Fruit fly (Drosophila melanogaster) whole organism, wandering third instar larva: ENCODE measurements around the gene Osi22.
A peak's percentile ranks its signal among the peaks of the same experiment; 100 is the strongest.

Experiments
- CG9705 ChIP-seq: fragments of 200-800 bp; sonication (Bioruptor generic); optimal IDR thresholded peaks from 2 replicates; lab custom pipeline; 2018; ENCODE audit warnings: missing biosample characterization, mild to moderate bottlenecking, missing genetic modification characterization
- CrebA ChIP-seq: fragments of 200-800 bp; sonication (Bioruptor generic); optimal IDR thresholded peaks from 2 replicates; lab custom pipeline; 2016; ENCODE audit warnings: missing biosample characterization, mild to moderate bottlenecking, missing genetic modification characterization, borderline replicate concordance
- Dfd ChIP-seq: fragments of >200 bp; optimal IDR thresholded peaks from 2 replicates; lab custom pipeline; 2017; ENCODE audit warnings: missing biosample characterization, missing genetic modification characterization
- Dif ChIP-seq: fragments of 200-275, 200-300 bp; sonication (Bioruptor generic); optimal IDR thresholded peaks from 2 replicates; lab custom pipeline; 2018; ENCODE audit warnings: missing biosample characterization, missing genetic modification characterization; ENCODE audit not compliant: partially characterized antibody
- GATAd ChIP-seq: sonication (Bioruptor generic); optimal IDR thresholded peaks from 2 replicates; lab custom pipeline; 2016; ENCODE audit warnings: missing biosample characterization, missing genetic modification characterization
- Hr78 ChIP-seq: fragments of >200 bp; optimal IDR thresholded peaks from 2 replicates; lab custom pipeline; 2017; ENCODE audit warnings: missing biosample characterization, missing genetic modification characterization
- Hr83 ChIP-seq: fragments of 200-300 bp; sonication (Bioruptor generic); optimal IDR thresholded peaks from 2 replicates; lab custom pipeline; 2016; ENCODE audit warnings: missing biosample characterization, mild to moderate bottlenecking, missing genetic modification characterization, moderate library complexity; ENCODE audit not compliant: poor library complexity, severe bottlenecking
- Jra ChIP-seq: sonication (Bioruptor generic); optimal IDR thresholded peaks from 2 replicates; lab custom pipeline; 2016; ENCODE audit warnings: missing biosample characterization, missing genetic modification characterization
- Mio ChIP-seq: sonication (Bioruptor generic); optimal IDR thresholded peaks from 2 replicates; lab custom pipeline; 2016; ENCODE audit warnings: missing biosample characterization, missing genetic modification characterization
- Myc ChIP-seq: fragments of >200 bp; optimal IDR thresholded peaks from 2 replicates; lab custom pipeline; 2017
- N ChIP-seq: fragments of >200 bp; optimal IDR thresholded peaks from 2 replicates; lab custom pipeline; 2018; ENCODE audit warnings: missing biosample characterization, missing external identifiers, missing genetic modification characterization
- OdsH ChIP-seq: fragments of 200-800 bp; sonication (Bioruptor generic); optimal IDR thresholded peaks from 2 replicates; lab custom pipeline; 2016; ENCODE audit warnings: missing biosample characterization, mild to moderate bottlenecking, missing genetic modification characterization
- Rel ChIP-seq, 2 experiments: fragments of 200-800 bp; sonication (Bioruptor generic) in 1 of 2; optimal IDR thresholded peaks; 2 replicates in 1 of 2; 3 replicates in 1 of 2; lab custom pipeline; 2016 to 2019; ENCODE audit warnings: mild to moderate bottlenecking in 2 of 2, missing biosample characterization in 2 of 2, missing genetic modification characterization in 2 of 2, moderate library complexity in 1 of 2
- Sp1 ChIP-seq: fragments of 200-800 bp; sonication (Bioruptor generic); optimal IDR thresholded peaks from 3 replicates; lab custom pipeline; 2019; ENCODE audit warnings: missing biosample characterization, mild to moderate bottlenecking, missing genetic modification characterization, moderate library complexity
- Vsx2 ChIP-seq: fragments of 200-300, 225-300 bp; sonication (Bioruptor generic); optimal IDR thresholded peaks from 2 replicates; lab custom pipeline; 2018; ENCODE audit warnings: missing biosample characterization, missing genetic modification characterization; ENCODE audit not compliant: partially characterized antibody
- br ChIP-seq: fragments of 200-800 bp; sonication (Bioruptor generic); optimal IDR thresholded peaks from 2 replicates; lab custom pipeline; 2016; ENCODE audit warnings: missing biosample characterization, missing genetic modification characterization
- dl ChIP-seq, 2 experiments: fragments of 175-275, 200-275 bp in 1 of 2; fragments of 200-275 bp in 1 of 2; sonication (Bioruptor generic); optimal IDR thresholded peaks; lab custom pipeline; 2018; ENCODE audit warnings: mild to moderate bottlenecking in 2 of 2, missing biosample characterization in 2 of 2, missing genetic modification characterization in 2 of 2, moderate library complexity in 2 of 2; ENCODE audit not compliant: partially characterized antibody in 2 of 2, insufficient read depth in 1 of 2
- dmrt93B ChIP-seq: fragments of 200-800 bp; sonication (Bioruptor generic); optimal IDR thresholded peaks from 2 replicates; lab custom pipeline; 2018; ENCODE audit warnings: missing biosample characterization, mild to moderate bottlenecking, missing genetic modification characterization
- dsf ChIP-seq: sonication (Bioruptor generic); optimal IDR thresholded peaks from 2 replicates; lab custom pipeline; 2016; ENCODE audit warnings: missing biosample characterization, missing genetic modification characterization, borderline replicate concordance
- ey ChIP-seq: fragments of 200-800 bp; sonication (Bioruptor generic); optimal IDR thresholded peaks from 2 replicates; lab custom pipeline; 2016; ENCODE audit warnings: missing biosample characterization, missing genetic modification characterization
- foxo ChIP-seq, 2 experiments: fragments of 200-800 bp; sonication (Bioruptor generic); optimal IDR thresholded peaks; 2 replicates in 1 of 2; 3 replicates in 1 of 2; lab custom pipeline; 2016 to 2017; ENCODE audit warnings: missing biosample characterization in 2 of 2, missing genetic modification characterization in 2 of 2
- h ChIP-seq: fragments of 200-800 bp; sonication (Bioruptor generic); optimal IDR thresholded peaks from 3 replicates; lab custom pipeline; 2016; ENCODE audit warnings: missing biosample characterization, mild to moderate bottlenecking, missing genetic modification characterization
- lola ChIP-seq: fragments of >200 bp; optimal IDR thresholded peaks from 2 replicates; lab custom pipeline; 2017; ENCODE audit warnings: missing biosample characterization, missing genetic modification characterization
- pan ChIP-seq: fragments of >200 bp; optimal IDR thresholded peaks from 2 replicates; lab custom pipeline; 2017
- sage ChIP-seq: fragments of 200-800 bp; sonication (Bioruptor generic); optimal IDR thresholded peaks from 2 replicates; lab custom pipeline; 2016; ENCODE audit warnings: missing biosample characterization, mild to moderate bottlenecking, missing genetic modification characterization
- sv ChIP-seq: fragments of 200-800 bp; sonication (Bioruptor generic); optimal IDR thresholded peaks from 3 replicates; lab custom pipeline; 2016; ENCODE audit warnings: missing biosample characterization, missing genetic modification characterization

The Osi22 gene

DNA sequence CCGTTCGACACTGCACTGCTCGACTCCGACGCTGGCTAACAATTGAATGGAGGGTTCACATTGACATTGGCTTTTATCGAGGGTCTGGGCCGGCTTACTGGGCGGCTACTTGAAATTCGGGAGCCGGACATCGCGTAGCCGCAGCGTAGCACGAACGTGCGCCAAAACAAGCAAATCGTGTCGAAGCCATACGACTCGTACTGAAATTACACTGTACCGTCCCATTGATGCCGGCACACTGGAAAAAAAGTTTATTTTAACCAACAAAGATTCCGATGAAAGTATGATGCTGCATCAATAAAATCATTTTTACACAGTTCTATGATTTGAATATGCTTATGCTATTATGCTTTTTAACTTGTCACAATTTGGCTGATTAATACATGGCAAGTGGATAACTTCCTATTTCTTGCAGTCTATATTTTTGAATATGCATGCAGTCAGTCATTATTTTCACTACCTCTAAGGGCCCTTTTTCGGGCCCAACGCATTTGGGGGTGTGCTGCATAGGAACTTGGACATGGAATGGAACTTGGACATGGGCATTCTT lies 1.6 kb upstream of the Osi22 start, which contains the start of gene apn:
Gene apn (minus strand): TSS at position 51 of the 550 bp plus-strand sequence.
- TF ChIP-seq h (GFP tag; lab: Kevin White, UChicago) = no peak
- no peak for TF ChIP-seq CrebA
- no peak for TF ChIP-seq lola (GFP tag; lab: Kevin White, UChicago)
- TF ChIP-seq br (GFP tag; lab: Kevin White, UChicago) = no peak
- no peak for TF ChIP-seq dl (GFP tag; optimal IDR thresholded peaks at IDR 0.05; lab: Kevin White, UChicago; ENCODE audit: insufficient read depth in 1 of 2, partially characterized antibody in 2 of 2)
- no peak for TF ChIP-seq Mio (GFP tag; lab: Kevin White, UChicago)
- TF ChIP-seq ey = no peak
- TF ChIP-seq Jra = no peak
- TF ChIP-seq pan (lab: Kevin White, UChicago) = no peak
- no peak for TF ChIP-seq Hr78
- TF ChIP-seq CG9705 (GFP tag; lab: Kevin White, UChicago) = no peak
- no peak for TF ChIP-seq Sp1 (GFP tag; lab: Kevin White, UChicago)
- no peak for TF ChIP-seq Myc
- TF ChIP-seq sage (GFP tag; lab: Kevin White, UChicago) = no peak
- TF ChIP-seq foxo (GFP tag; optimal IDR thresholded peaks at IDR 0.05; lab: Kevin White, UChicago) = no peak
- TF ChIP-seq GATAd = no peak

DNA sequence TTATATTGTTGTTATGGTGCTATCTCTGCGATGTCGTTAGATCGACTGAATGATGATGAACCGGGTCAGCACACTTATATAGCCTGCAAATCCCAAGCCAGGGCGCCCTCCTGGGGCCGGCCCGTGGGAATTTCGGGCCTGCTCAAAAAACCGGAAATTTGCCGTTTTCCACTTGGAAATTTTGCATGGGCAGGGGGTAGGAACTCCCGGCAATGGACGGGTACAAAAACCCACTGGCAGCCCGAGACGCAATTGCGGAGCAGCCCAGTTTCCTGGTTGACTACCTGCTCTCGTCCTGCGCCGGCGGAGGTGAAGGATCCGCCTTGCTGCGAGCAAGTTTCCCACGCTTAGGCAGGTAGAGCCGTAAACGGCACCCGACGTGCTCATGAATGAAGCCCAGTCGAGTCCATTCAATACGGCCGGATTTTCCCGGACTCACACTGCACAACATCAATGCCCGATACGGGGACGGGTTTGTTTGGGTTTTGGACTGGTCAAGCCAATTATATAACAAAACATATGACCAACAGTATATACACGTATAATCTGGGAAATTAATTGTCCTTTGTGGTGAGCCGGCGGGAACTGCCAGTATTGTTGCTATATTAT lies 2.8 kb downstream of the Osi22 start, which contains the start of gene wntD:
Gene wntD (minus strand): TSS at position 51 of the 609 bp plus-strand sequence.
- TF ChIP-seq Hr83 (no peak), Jra (no peak)

DNA sequence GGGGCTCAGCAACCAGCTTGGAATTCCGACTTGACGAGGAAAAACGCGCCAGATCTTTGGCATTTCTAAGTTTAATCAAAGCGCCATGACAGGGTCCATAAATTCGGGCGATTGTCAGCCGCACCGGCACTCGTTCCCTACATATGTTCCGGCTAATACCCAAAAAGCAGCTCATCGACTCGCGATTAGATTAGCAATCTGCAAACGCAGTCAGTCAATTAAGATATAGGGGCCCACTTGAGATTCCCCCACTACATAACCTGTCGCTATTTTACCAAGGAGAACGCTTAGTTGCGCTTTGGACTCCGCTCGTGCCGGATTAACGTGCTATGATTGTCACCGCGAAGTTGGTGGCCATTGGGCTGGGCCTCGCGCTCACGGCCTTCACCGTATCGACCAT lies 4.0 kb downstream of the Osi22 start, which contains the start of gene CG8773:
Gene CG8773 (plus strand): TSS at position 288 of the 400 bp plus-strand sequence.
- TF ChIP-seq h (GFP tag; lab: Kevin White, UChicago) = peak; percentile 58
- no peak for TF ChIP-seq pan (lab: Kevin White, UChicago)

DNA sequence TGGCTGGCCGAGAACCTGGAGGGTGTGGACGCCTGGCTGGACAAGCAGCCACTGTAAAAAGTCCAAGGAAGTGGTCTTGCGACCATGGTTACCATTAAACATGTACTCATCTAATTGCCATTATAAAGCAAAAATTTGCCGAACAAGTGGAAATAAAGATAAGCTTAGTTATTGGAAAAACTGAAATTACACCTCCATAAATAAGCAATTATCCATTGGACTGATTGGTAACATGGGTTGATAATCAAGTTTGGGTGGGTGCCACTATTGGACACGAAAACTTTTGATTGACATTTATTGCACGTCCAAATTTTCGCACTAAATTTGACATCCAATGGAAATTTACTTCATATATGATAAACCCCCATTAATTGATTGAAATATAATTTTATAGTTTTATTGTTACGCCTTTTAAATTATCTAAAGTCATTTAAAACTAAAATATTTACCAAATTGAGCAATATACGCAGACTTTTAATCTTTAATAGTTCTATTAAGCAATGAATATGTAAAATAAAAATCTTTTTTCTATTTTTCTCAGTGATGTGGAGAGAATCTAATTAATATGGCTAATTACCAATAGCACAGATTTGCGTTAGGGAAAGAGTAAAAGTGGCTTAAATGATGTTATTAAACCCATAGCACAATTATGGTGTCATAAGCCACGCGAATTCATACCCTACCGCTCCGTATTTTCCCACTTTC lies 7.8 kb downstream of the Osi22 start, which contains the start of gene CG8774:
Gene CG8774 (plus strand): TSS at position 655 of the 705 bp plus-strand sequence.
- TF ChIP-seq Dif (no peak), Vsx2 (no peak), dl (GFP tag; optimal IDR thresholded peaks at IDR 0.05; lab: Kevin White, UChicago; ENCODE audit: insufficient read depth in 1 of 2, partially characterized antibody in 2 of 2) (no peak), dmrt93B (GFP tag; lab: Kevin White, UChicago) (no peak), Rel (GFP tag; optimal IDR thresholded peaks at IDR 0.05; lab: Kevin White, UChicago) (no peak), Rel (tag; optimal IDR thresholded peaks at IDR 0.05; lab: Kevin White, UChicago) (no peak), dsf (GFP tag; lab: Kevin White, UChicago) (no peak), Dfd (GFP tag; lab: Kevin White, UChicago) (no peak), Myc (no peak), Jra (no peak), CrebA (no peak)

DNA sequence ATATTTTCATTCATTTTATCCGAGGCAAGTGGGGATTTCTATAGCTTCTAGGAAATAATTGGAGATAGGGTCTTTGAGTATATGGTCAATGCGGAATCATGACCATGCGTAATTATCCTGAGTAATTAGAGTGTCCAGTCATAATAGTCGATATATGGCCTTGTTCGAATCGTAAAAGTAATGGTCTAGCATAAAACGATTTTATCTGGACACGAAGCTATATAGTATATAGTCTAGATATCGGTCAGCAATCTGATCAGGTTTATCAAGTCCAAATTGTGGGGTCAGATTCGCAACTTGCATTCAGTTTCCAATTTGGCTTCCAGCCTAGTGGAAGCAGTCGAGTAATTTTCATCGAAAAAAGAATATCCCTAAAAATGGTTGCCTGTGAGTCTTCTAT lies 11.9 kb downstream of the Osi22 start, which contains the start of gene CG32473:
Gene CG32473 (plus strand): TSS at position 301 of the 400 bp plus-strand sequence.
- TF ChIP-seq CrebA (no peak), Rel (GFP tag; optimal IDR thresholded peaks at IDR 0.05; lab: Kevin White, UChicago) (no peak), Rel (tag; optimal IDR thresholded peaks at IDR 0.05; lab: Kevin White, UChicago) (peak; percentile 13), Vsx2 (no peak)
- TF ChIP-seq, all 38 proteins: peak for 1

DNA sequence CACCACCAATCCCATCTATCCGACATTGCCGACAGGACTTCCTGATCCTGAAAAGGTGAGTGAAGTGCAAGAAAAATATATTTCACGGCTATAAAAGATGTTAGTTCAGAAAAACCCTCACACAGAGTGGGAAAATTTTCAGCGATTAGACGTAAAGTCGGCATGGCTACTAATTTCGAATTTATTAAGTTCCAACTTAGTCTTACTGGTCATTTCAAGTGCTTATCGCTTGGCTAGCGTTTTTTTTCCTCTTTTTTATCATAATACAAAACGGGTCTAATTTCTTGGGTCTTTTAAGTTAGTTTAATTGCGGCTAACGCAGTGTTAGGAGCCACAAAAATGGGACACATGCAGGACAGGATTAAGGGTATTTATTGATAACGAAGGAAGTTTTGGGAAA lies 12.7 kb downstream of the Osi22 start, which contains the start of gene CG43208:
Gene CG43208 (plus strand): TSS at position 301 of the 400 bp plus-strand sequence.
- TF ChIP-seq sv (no peak), Vsx2 (no peak), OdsH (GFP tag; lab: Kevin White, UChicago) (no peak), N (GFP tag; lab: Kevin White, UChicago) (no peak)
